Fruit fly (Drosophila melanogaster) whole organism, wandering third instar larva: ENCODE results near the gene Patj.

ENCODE experiments used
- Abd-B ChIP-seq: fragments of >200 bp; optimal IDR thresholded peaks from 2 replicates; lab custom pipeline; 2017; ENCODE audit warnings: missing biosample characterization, missing genetic modification characterization
- CG9705 ChIP-seq: fragments of 200-800 bp; sonication (Bioruptor generic); optimal IDR thresholded peaks from 2 replicates; lab custom pipeline; 2018; ENCODE audit warnings: missing biosample characterization, mild to moderate bottlenecking, missing genetic modification characterization
- Dif ChIP-seq: fragments of 200-275, 200-300 bp; sonication (Bioruptor generic); optimal IDR thresholded peaks from 2 replicates; lab custom pipeline; 2018; ENCODE audit warnings: missing biosample characterization, missing genetic modification characterization; ENCODE audit not compliant: partially characterized antibody
- GATAd ChIP-seq: sonication (Bioruptor generic); optimal IDR thresholded peaks from 2 replicates; lab custom pipeline; 2016; ENCODE audit warnings: missing biosample characterization, missing genetic modification characterization
- HLH106 ChIP-seq: fragments of 200-800 bp; optimal IDR thresholded peaks from 3 replicates; lab custom pipeline; 2019; ENCODE audit warnings: missing biosample characterization, mild to moderate bottlenecking, missing genetic modification characterization, moderate library complexity
- Hnf4 ChIP-seq: fragments of 200-800 bp; sonication (Bioruptor generic); optimal IDR thresholded peaks from 2 replicates; lab custom pipeline; 2016; ENCODE audit warnings: missing biosample characterization, mild to moderate bottlenecking, missing genetic modification characterization
- Jra ChIP-seq: sonication (Bioruptor generic); optimal IDR thresholded peaks from 2 replicates; lab custom pipeline; 2016; ENCODE audit warnings: missing biosample characterization, missing genetic modification characterization
- Mio ChIP-seq: sonication (Bioruptor generic); optimal IDR thresholded peaks from 2 replicates; lab custom pipeline; 2016; ENCODE audit warnings: missing biosample characterization, missing genetic modification characterization
- Myc ChIP-seq: fragments of >200 bp; optimal IDR thresholded peaks from 2 replicates; lab custom pipeline; 2017
- N ChIP-seq: fragments of >200 bp; optimal IDR thresholded peaks from 2 replicates; lab custom pipeline; 2018; ENCODE audit warnings: missing biosample characterization, missing external identifiers, missing genetic modification characterization
- Vsx2 ChIP-seq: fragments of 200-300, 225-300 bp; sonication (Bioruptor generic); optimal IDR thresholded peaks from 2 replicates; lab custom pipeline; 2018; ENCODE audit warnings: missing biosample characterization, missing genetic modification characterization; ENCODE audit not compliant: partially characterized antibody
- dl ChIP-seq, 2 experiments: fragments of 175-275, 200-275 bp in 1 of 2; fragments of 200-275 bp in 1 of 2; sonication (Bioruptor generic); optimal IDR thresholded peaks; lab custom pipeline; 2018; ENCODE audit warnings: mild to moderate bottlenecking in 2 of 2, missing biosample characterization in 2 of 2, missing genetic modification characterization in 2 of 2, moderate library complexity in 2 of 2; ENCODE audit not compliant: partially characterized antibody in 2 of 2, insufficient read depth in 1 of 2
- dmrt93B ChIP-seq: fragments of 200-800 bp; sonication (Bioruptor generic); optimal IDR thresholded peaks from 2 replicates; lab custom pipeline; 2018; ENCODE audit warnings: missing biosample characterization, mild to moderate bottlenecking, missing genetic modification characterization
- dsf ChIP-seq: sonication (Bioruptor generic); optimal IDR thresholded peaks from 2 replicates; lab custom pipeline; 2016; ENCODE audit warnings: missing biosample characterization, missing genetic modification characterization, borderline replicate concordance
- ey ChIP-seq: fragments of 200-800 bp; sonication (Bioruptor generic); optimal IDR thresholded peaks from 2 replicates; lab custom pipeline; 2016; ENCODE audit warnings: missing biosample characterization, missing genetic modification characterization
- foxo ChIP-seq, 2 experiments: fragments of 200-800 bp; sonication (Bioruptor generic); optimal IDR thresholded peaks; 2 replicates in 1 of 2; 3 replicates in 1 of 2; lab custom pipeline; 2016 to 2017; ENCODE audit warnings: missing biosample characterization in 2 of 2, missing genetic modification characterization in 2 of 2
- fru ChIP-seq: fragments of 200-800 bp; sonication (Bioruptor generic); optimal IDR thresholded peaks from 3 replicates; lab custom pipeline; 2016; ENCODE audit warnings: missing biosample characterization, mild to moderate bottlenecking, missing genetic modification characterization
- lola ChIP-seq: fragments of >200 bp; optimal IDR thresholded peaks from 2 replicates; lab custom pipeline; 2017; ENCODE audit warnings: missing biosample characterization, missing genetic modification characterization
- pan ChIP-seq: fragments of >200 bp; optimal IDR thresholded peaks from 2 replicates; lab custom pipeline; 2017
- psq ChIP-seq: fragments of 200-800 bp; sonication (Bioruptor generic); optimal IDR thresholded peaks from 3 replicates; lab custom pipeline; 2017; ENCODE audit warnings: missing biosample characterization, mild to moderate bottlenecking, missing genetic modification characterization, moderate library complexity
- rgr ChIP-seq: fragments of 200-800 bp; sonication (Bioruptor generic); optimal IDR thresholded peaks from 3 replicates; lab custom pipeline; 2016; ENCODE audit warnings: missing biosample characterization, mild to moderate bottlenecking, missing genetic modification characterization
- sage ChIP-seq: fragments of 200-800 bp; sonication (Bioruptor generic); optimal IDR thresholded peaks from 2 replicates; lab custom pipeline; 2016; ENCODE audit warnings: missing biosample characterization, mild to moderate bottlenecking, missing genetic modification characterization
- sv ChIP-seq: fragments of 200-800 bp; sonication (Bioruptor generic); optimal IDR thresholded peaks from 3 replicates; lab custom pipeline; 2016; ENCODE audit warnings: missing biosample characterization, missing genetic modification characterization
- usp ChIP-seq: fragments of >200 bp; optimal IDR thresholded peaks from 2 replicates; lab custom pipeline; 2017; ENCODE audit warnings: missing biosample characterization, missing genetic modification characterization

The Patj gene

dm6 chr3L:1831753-1832268, 33.2 kb downstream of the Patj start, which contains the start of gene Cpr62Ba:
TSS of gene Cpr62Ba (minus strand) at chr3L:1831783.
- no peak for TF ChIP-seq psq (GFP tag; lab: Kevin White, UChicago)
- TF ChIP-seq Myc, result peak; percentile 63
- TF ChIP-seq fru, result no peak
- no peak for TF ChIP-seq dsf
- no peak for TF ChIP-seq Abd-B (GFP tag; lab: Kevin White, UChicago)
- TF ChIP-seq ey (GFP tag; lab: Kevin White, UChicago), result no peak
- no peak for TF ChIP-seq dl (GFP tag; optimal IDR thresholded peaks at IDR 0.05; lab: Kevin White, UChicago; ENCODE audit: insufficient read depth in 1 of 2, partially characterized antibody in 2 of 2)
- TF ChIP-seq rgr (GFP tag; lab: Kevin White, UChicago), result no peak

- TF ChIP-seq Hnf4 (GFP tag; lab: Kevin White, UChicago), result no peak
Observed at dm6 chr3L:1835064-1835463, 36.5 kb downstream of the Patj start, which contains the start of gene Cpr62Bb. TSS of gene Cpr62Bb (minus strand) at chr3L:1835164.

- TF ChIP-seq sv (GFP tag; lab: Kevin White, UChicago) (no peak), psq (GFP tag; lab: Kevin White, UChicago) (no peak), HLH106 (tag; lab: Kevin White, UChicago) (no peak), GATAd (GFP tag; lab: Kevin White, UChicago) (no peak), Mio (GFP tag; lab: Kevin White, UChicago) (no peak), Myc (no peak), dmrt93B (no peak)
Observed at dm6 chr3L:1841984-1842383, 43.4 kb downstream of the Patj start, which contains the start of gene Cpr62Bc. TSS of gene Cpr62Bc (minus strand) at chr3L:1842084.

dm6 chr3L:1844600-1844999, 46.0 kb downstream of the Patj start:
- TF ChIP-seq dsf, result no peak
- no peak for TF ChIP-seq Vsx2 (GFP tag; lab: Kevin White, UChicago)
- TF ChIP-seq Jra (GFP tag; lab: Kevin White, UChicago), result no peak
- TF ChIP-seq pan, result no peak
- TF ChIP-seq sage, result no peak
- TF ChIP-seq GATAd (GFP tag; lab: Kevin White, UChicago), result no peak
- no peak for TF ChIP-seq Mio (GFP tag; lab: Kevin White, UChicago)
- TF ChIP-seq usp, result no peak
- no peak for TF ChIP-seq Myc
- no peak for TF ChIP-seq lola
- TF ChIP-seq CG9705 (GFP tag; lab: Kevin White, UChicago), result no peak
- TF ChIP-seq psq (GFP tag; lab: Kevin White, UChicago), result no peak
- no peak for TF ChIP-seq Dif
- no peak for TF ChIP-seq foxo (GFP tag; optimal IDR thresholded peaks at IDR 0.05; lab: Kevin White, UChicago)

- TF ChIP-seq GATAd (GFP tag; lab: Kevin White, UChicago), result no peak
- TF ChIP-seq N (GFP tag; lab: Kevin White, UChicago), result peak; percentile 14
- TF ChIP-seq Myc, result peak; percentile 67
- TF ChIP-seq foxo (GFP tag; optimal IDR thresholded peaks at IDR 0.05; lab: Kevin White, UChicago), result no peak
- TF ChIP-seq Vsx2 (GFP tag; lab: Kevin White, UChicago), result peak; percentile 52
Observed at dm6 chr3L:1850498-1850897, 51.9 kb downstream of the Patj start.
